Worm (Caenorhabditis elegans) whole organism, early embryonic: Measurements from ENCODE around the gene ceh-53.

ENCODE experiments used
- B0310.2 ChIP-seq: sonication (generic microtip); optimal IDR thresholded peaks from 2 replicates; lab custom pipeline; 2016; ENCODE audit warnings: mild to moderate bottlenecking, missing genetic modification characterization, missing compliant biosample characterization
- F13C5.2 ChIP-seq: sonication (generic microtip); optimal IDR thresholded peaks from 2 replicates; lab custom pipeline; 2017; ENCODE audit warnings: mild to moderate bottlenecking, missing genetic modification characterization, inconsistent platforms, missing compliant biosample characterization
- aly-1 ChIP-seq: sonication (generic microtip); optimal IDR thresholded peaks from 2 replicates; lab custom pipeline; 2016; ENCODE audit warnings: missing genetic modification characterization, missing compliant biosample characterization
- ama-1 ChIP-seq: fragments of 150-350 bp; optimal IDR thresholded peaks from 2 replicates; lab custom pipeline; 2014
- ceh-13 ChIP-seq: fragments of 200-800 bp; sonication (Bioruptor generic); optimal IDR thresholded peaks from 2 replicates; lab custom pipeline; 2018; ENCODE audit warnings: mild to moderate bottlenecking, missing genetic modification characterization, missing compliant biosample characterization
- ets-7 ChIP-seq: sonication (generic microtip); optimal IDR thresholded peaks from 2 replicates; lab custom pipeline; 2016; ENCODE audit warnings: missing genotype, missing genetic modification characterization, missing compliant biosample characterization
- flt-1 ChIP-seq: fragments of 200-800 bp; sonication (Bioruptor generic); IDR thresholded peaks from 2 replicates; pipeline ENCODE4 v1.3.6; 2022; ENCODE audit warnings: missing genetic modification characterization, missing compliant biosample characterization
- hmg-4 ChIP-seq: fragments of 200-800 bp; sonication (Bioruptor generic); optimal IDR thresholded peaks from 2 replicates; lab custom pipeline; 2018; ENCODE audit warnings: mild to moderate bottlenecking, missing genetic modification characterization, missing compliant biosample characterization
- hnd-1 ChIP-seq: sonication (generic microtip); optimal IDR thresholded peaks from 2 replicates; lab custom pipeline; 2016; ENCODE audit warnings: missing genetic modification characterization, missing compliant biosample characterization
- scrt-1 ChIP-seq: fragments of 200-800 bp; sonication (Bioruptor generic); IDR thresholded peaks from 2 replicates; pipeline ENCODE4 v1.3.6; 2022; ENCODE audit warnings: missing genetic modification characterization, missing compliant biosample characterization
- tbx-11 ChIP-seq: fragments of 200-800 bp; sonication (Bioruptor generic); IDR thresholded peaks from 2 replicates; pipeline ENCODE4 v1.3.6; 2022; ENCODE audit warnings: missing genetic modification characterization, missing compliant biosample characterization
- tbx-37 ChIP-seq: fragments of 200-800 bp; sonication (Bioruptor generic); conservative IDR thresholded peaks from 2 replicates; pipeline ENCODE4 v1.3.6; 2022; ENCODE audit warnings: missing genetic modification reagents, missing genetic modification characterization, missing compliant biosample characterization
- tra-4 ChIP-seq: sonication (generic microtip); optimal IDR thresholded peaks from 2 replicates; lab custom pipeline; 2017; ENCODE audit warnings: missing genetic modification characterization, missing compliant biosample characterization

ce11 chrIV:3496358-3496757 is 1.7 kb upstream of the ceh-53 start, which contains the start of gene C09G12.17:
- no peak for TF ChIP-seq B0310.2 (tag; lab: Kevin White, UChicago)
- no peak for TF ChIP-seq tra-4 (tag; lab: Kevin White, UChicago)
- TF ChIP-seq hnd-1 (tag; lab: Kevin White, UChicago), result no peak
- TF ChIP-seq ama-1, result no peak
- TF ChIP-seq aly-1 (tag; lab: Kevin White, UChicago), result no peak
- TF ChIP-seq ets-7 (tag; lab: Kevin White, UChicago), result no peak
- no peak for TF ChIP-seq F13C5.2 (tag; lab: Kevin White, UChicago)
- no peak for TF ChIP-seq scrt-1 (GFP tag; lab: Robert Waterston, UW)
- TF ChIP-seq ceh-13, result no peak
- no peak for TF ChIP-seq flt-1 (GFP tag; lab: Robert Waterston, UW)
- no peak for TF ChIP-seq tbx-37 (GFP tag; lab: Robert Waterston, UW)
- TF ChIP-seq tbx-11 (GFP tag; lab: Robert Waterston, UW), result no peak
- no peak for TF ChIP-seq hmg-4
